Fruit fly (Drosophila melanogaster): ENCODE data around the gene Nrt.

Gene Nrt

DNA sequence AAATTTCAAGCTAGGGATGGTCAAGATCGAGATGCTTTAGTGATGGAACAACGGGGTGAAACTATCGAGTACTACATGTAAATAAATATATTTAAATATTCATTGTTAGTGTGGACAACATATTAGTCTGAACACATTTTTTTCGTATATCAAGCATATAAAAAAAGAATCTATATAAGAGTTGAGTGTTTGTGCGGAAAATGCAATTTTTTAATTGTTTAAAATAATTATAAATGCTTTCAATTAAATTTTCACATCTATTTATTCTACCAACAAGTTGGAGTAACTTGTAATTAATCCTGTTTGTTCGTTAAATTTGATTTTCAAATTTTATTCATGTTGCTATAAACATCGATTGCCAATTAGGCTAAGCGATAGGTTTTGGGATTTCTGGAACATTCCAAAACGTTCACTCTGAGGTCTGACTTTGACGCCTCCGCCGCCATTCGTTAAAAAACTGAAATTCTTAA, 13.9 kb downstream of the Nrt start, which contains the start of the genes mus302 and CG9705 (continued):
- TF ChIP-seq oc (tag; optimal IDR thresholded peaks at IDR 0.05) (no peak), Meics (GFP tag; optimal IDR thresholded peaks at IDR 0.05) (peak; percentile 44), jing (GFP tag; optimal IDR thresholded peaks at IDR 0.05) (no peak), Deaf1 (tag; optimal IDR thresholded peaks at IDR 0.05) (no peak), phol (tag; optimal IDR thresholded peaks at IDR 0.05) (peak; percentile 75), Taf1 (GFP tag; IDR thresholded peaks at IDR 0.05) (no peak), Ssrp (tag; optimal IDR thresholded peaks at IDR 0.05) (peak; percentile 56), MTF-1 (GFP tag; optimal IDR thresholded peaks at IDR 0.05; ENCODE audit: borderline replicate concordance) (no peak), CG14860 (GFP tag; IDR thresholded peaks at IDR 0.05; ENCODE audit: partially characterized antibody) (peak; percentile 61), fd96Cb (tag; optimal IDR thresholded peaks at IDR 0.05) (peak; percentile 0), CG4282 (GFP tag; optimal IDR thresholded peaks at IDR 0.05) (no peak), Dek (tag; optimal IDR thresholded peaks at IDR 0.05) (peak; percentile 50), Hr3 (GFP tag; optimal IDR thresholded peaks at IDR 0.05) (peak; percentile 56), Elba2 (GFP tag; optimal IDR thresholded peaks at IDR 0.05) (peak; percentile 32), CG31365 (tag; optimal IDR thresholded peaks at IDR 0.05) (no peak), scrt (GFP tag; optimal IDR thresholded peaks at IDR 0.05) (no peak), CG34422 (GFP tag; IDR thresholded peaks at IDR 0.05) (no peak), sr (GFP tag; IDR thresholded peaks at IDR 0.05) (no peak), Oli (tag; optimal IDR thresholded peaks at IDR 0.05) (peak; percentile 8), CG7271 (tag; optimal IDR thresholded peaks at IDR 0.05) (peak; percentile 62), ind (GFP tag; optimal IDR thresholded peaks at IDR 0.05) (peak; percentile 42), H15 (GFP tag; IDR thresholded peaks at IDR 0.05) (0 out of 3 replicates have a peak, but pooled peaks have one; percentile 26), tio (GFP tag; optimal IDR thresholded peaks at IDR 0.05) (no peak), Mes4 (GFP tag; optimal IDR thresholded peaks at IDR 0.05) (no peak), MBD-R2 (GFP tag; IDR thresholded peaks at IDR 0.05) (no peak; the same call in 1 of the 2 replicates), Sox102F (GFP tag; optimal IDR thresholded peaks at IDR 0.05) (no peak), dati (GFP tag; IDR thresholded peaks at IDR 0.05) (no peak), CG31224 (GFP tag; IDR thresholded peaks at IDR 0.05) (0 out of 2 replicates have a peak, but pooled peaks have one; percentile 20), CG17829 (tag; optimal IDR thresholded peaks at IDR 0.05) (peak; percentile 63), CG2116 (GFP tag; optimal IDR thresholded peaks at IDR 0.05) (peak; percentile 48), Abd-B (GFP tag; optimal IDR thresholded peaks at IDR 0.05) (peak; percentile 58), klu (GFP tag; IDR thresholded peaks at IDR 0.05) (no peak), CG7786 (GFP tag; optimal IDR thresholded peaks at IDR 0.05) (no peak), ssp (GFP tag; IDR thresholded peaks at IDR 0.05) (peak; percentile 85), Doc2 (GFP tag; IDR thresholded peaks at IDR 0.05) (no peak), shn (GFP tag; optimal IDR thresholded peaks at IDR 0.05) (no peak), CG2202 (tag; optimal IDR thresholded peaks at IDR 0.05) (no peak), gsb-n (tag; optimal IDR thresholded peaks at IDR 0.05) (no peak), Dip2 (GFP tag; IDR thresholded peaks at IDR 0.05) (no peak), stwl (tag; optimal IDR thresholded peaks at IDR 0.05) (peak; percentile 4), Ravus (GFP tag; IDR thresholded peaks at IDR 0.05) (no peak), fd3F (GFP tag; optimal IDR thresholded peaks at IDR 0.05) (peak; percentile 22), Nf-YA (GFP tag; IDR thresholded peaks at IDR 0.05) (no peak), ranshi (GFP tag; IDR thresholded peaks at IDR 0.05) (peak; percentile 40; the same call in 1 of the 2 replicates), CG30020 (tag; optimal IDR thresholded peaks at IDR 0.05) (peak; percentile 86), CG7839 (tag; optimal IDR thresholded peaks at IDR 0.05) (peak; percentile 64), gfzf (GFP tag; optimal IDR thresholded peaks at IDR 0.05) (peak; percentile 68), lmd (GFP tag; IDR thresholded peaks at IDR 0.05) (peak; percentile 26; the same call in 1 of the 2 replicates), lola (GFP tag; optimal IDR thresholded peaks at IDR 0.05) (peak in 1 of 3 experiments; percentile 70), CG30431 (GFP tag; optimal IDR thresholded peaks at IDR 0.05) (no peak), CG4854 (GFP tag; optimal IDR thresholded peaks at IDR 0.05) (peak; percentile 11)

Measured in whole organism, embryonic.